Worm (Caenorhabditis elegans): ENCODE results near the gene E04F6.9.

The E04F6.9 gene

DNA sequence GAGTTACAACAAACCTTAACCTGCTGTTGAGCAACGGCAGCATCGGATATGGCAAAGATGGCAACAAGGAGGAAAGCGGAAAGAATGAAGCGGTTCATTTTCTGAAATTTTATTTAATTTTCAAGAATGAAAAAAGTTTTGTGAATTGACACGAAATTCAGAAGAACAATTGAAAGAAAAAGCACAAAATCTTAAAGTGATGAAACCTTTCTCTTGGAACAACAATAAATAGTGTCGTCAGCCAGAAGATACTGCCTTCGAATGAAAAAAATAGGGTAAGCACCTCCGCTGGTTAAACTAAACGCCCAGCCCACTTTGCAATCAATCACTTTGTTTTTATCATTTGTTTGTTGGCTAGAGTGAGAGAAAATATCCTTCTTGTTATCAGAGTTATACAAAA, at the start of gene E04F6.9:
Gene E04F6.9 (minus strand): TSS at position 101 of the 400 bp plus-strand sequence.
- TF ChIP-seq dao-5 (tag; optimal IDR thresholded peaks at IDR 0.05) (no peak), W03F9.2 (tag; optimal IDR thresholded peaks at IDR 0.05) (no peak), him-1 (tag; optimal IDR thresholded peaks at IDR 0.05) (no peak)

DNA sequence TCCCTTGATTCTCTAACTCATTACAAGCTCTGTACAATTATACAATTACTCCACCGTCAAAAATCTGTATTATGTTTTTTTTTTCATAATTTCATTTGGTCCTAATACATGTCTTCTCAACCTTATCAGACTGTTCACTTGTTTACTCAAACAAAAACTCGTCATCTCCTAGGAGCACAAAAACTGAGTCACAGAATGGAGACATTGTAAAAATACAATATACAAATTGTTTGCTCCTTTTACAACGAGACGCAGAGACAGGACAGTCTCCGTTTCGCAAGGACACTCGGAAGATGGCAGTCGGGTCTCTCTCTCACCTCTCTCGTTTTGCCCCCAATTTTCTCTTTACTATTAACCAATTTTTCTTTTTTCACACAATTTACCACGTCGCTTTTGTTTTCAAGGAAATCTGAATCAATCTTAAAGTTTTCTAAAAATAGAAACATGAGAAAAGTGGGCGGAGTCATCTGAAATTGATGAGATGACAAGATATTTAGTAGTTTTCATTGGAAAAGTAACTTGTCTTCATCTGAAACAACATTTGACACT, 43.7 kb upstream of the E04F6.9 start, which contains the start of gene F32A5.8:
Gene F32A5.8 (plus strand): TSS at position 499 of the 549 bp plus-strand sequence.
- no peak for TF ChIP-seq dao-5 (tag; optimal IDR thresholded peaks at IDR 0.05)
- no peak for TF ChIP-seq him-1 (tag; optimal IDR thresholded peaks at IDR 0.05)
- no peak for TF ChIP-seq W03F9.2 (tag; optimal IDR thresholded peaks at IDR 0.05)

ce11 chrII:7253073-7253472, 41.1 kb upstream of the E04F6.9 start, which contains the start of gene lsm-4:
Gene lsm-4 (minus strand): TSS chrII:7253163.
- TF ChIP-seq W03F9.2 (tag; optimal IDR thresholded peaks at IDR 0.05) = no peak
- no peak for TF ChIP-seq him-1 (tag; optimal IDR thresholded peaks at IDR 0.05)
- TF ChIP-seq dao-5 (tag; optimal IDR thresholded peaks at IDR 0.05) = no peak

ce11 chrII:7251978-7252377, 40.0 kb upstream of the E04F6.9 start, which contains the start of the genes prx-13 and ada-2:
Gene prx-13 (minus strand): TSS chrII:7252015.
Gene ada-2 (plus strand): TSS chrII:7252259.
- TF ChIP-seq dao-5 (tag; optimal IDR thresholded peaks at IDR 0.05) = no peak
- no peak for TF ChIP-seq W03F9.2 (tag; optimal IDR thresholded peaks at IDR 0.05)
- TF ChIP-seq him-1 (tag; optimal IDR thresholded peaks at IDR 0.05) = no peak

- TF ChIP-seq dao-5 (tag; optimal IDR thresholded peaks at IDR 0.05) = no peak
- TF ChIP-seq him-1 (tag; optimal IDR thresholded peaks at IDR 0.05) = no peak
- no peak for TF ChIP-seq W03F9.2 (tag; optimal IDR thresholded peaks at IDR 0.05)
These were observed 33.6 kb upstream of the E04F6.9 start, which contains the start of gene skpo-3 for ce11 chrII:7245576-7245975. Gene skpo-3 (plus strand): TSS chrII:7245876.

ce11 chrII:7242754-7243153, 30.8 kb upstream of the E04F6.9 start:
- no peak for TF ChIP-seq him-1 (tag; optimal IDR thresholded peaks at IDR 0.05)

DNA sequence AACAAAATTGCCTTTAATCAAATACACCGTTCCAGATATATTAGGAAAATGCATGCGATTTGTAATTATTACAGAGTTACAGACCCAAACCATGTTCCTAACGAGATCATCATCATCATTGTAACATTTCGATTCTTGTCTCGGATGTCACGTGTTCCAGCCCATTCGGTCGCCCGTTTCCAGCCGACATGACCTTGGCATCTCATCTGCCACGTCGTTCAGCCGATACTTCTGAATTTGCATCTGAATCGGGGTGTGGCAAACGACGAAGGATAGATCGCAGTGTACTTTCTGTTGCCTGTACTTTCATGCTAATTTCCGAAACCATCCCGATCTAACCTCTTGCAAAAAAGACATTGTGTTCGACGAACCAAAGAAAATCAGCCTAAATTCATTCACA, 27.7 kb upstream of the E04F6.9 start:
- TF ChIP-seq W03F9.2 (tag; optimal IDR thresholded peaks at IDR 0.05) (no peak), dao-5 (tag; optimal IDR thresholded peaks at IDR 0.05) (no peak), him-1 (tag; optimal IDR thresholded peaks at IDR 0.05) (no peak)

DNA sequence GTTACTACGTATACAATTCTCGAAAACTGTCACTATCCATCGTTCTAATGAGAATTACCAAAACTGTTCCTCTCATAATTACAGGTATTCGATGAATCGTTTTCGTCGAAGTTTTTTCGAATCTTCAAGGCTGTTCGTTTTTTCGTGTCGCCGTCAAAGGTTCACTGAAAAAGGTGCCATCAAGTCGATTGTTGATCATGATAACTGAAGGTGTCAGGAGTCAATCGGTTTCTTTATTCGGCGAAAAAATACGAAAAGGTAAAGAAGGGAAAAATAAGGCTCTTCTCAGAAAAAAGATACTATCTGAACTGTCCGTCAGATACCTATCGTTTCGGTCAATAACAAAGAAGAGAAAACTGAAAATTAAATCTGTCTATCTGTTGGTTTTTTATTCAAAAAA, 26.8 kb upstream of the E04F6.9 start:
- TF ChIP-seq him-1 (tag; optimal IDR thresholded peaks at IDR 0.05) (no peak), dao-5 (tag; optimal IDR thresholded peaks at IDR 0.05) (no peak)

ce11 chrII:7238248-7238647, 26.3 kb upstream of the E04F6.9 start, which contains the start of gene aqp-1:
Gene aqp-1 (minus strand): TSS chrII:7238349.
- no peak for TF ChIP-seq W03F9.2 (tag; optimal IDR thresholded peaks at IDR 0.05)
- no peak for TF ChIP-seq dao-5 (tag; optimal IDR thresholded peaks at IDR 0.05)
- TF ChIP-seq him-1 (tag; optimal IDR thresholded peaks at IDR 0.05) = no peak

ce11 chrII:7236937-7237336, 25.0 kb upstream of the E04F6.9 start:
- TF ChIP-seq dao-5 (tag; optimal IDR thresholded peaks at IDR 0.05) (no peak), W03F9.2 (tag; optimal IDR thresholded peaks at IDR 0.05) (no peak), him-1 (tag; optimal IDR thresholded peaks at IDR 0.05) (no peak)

DNA sequence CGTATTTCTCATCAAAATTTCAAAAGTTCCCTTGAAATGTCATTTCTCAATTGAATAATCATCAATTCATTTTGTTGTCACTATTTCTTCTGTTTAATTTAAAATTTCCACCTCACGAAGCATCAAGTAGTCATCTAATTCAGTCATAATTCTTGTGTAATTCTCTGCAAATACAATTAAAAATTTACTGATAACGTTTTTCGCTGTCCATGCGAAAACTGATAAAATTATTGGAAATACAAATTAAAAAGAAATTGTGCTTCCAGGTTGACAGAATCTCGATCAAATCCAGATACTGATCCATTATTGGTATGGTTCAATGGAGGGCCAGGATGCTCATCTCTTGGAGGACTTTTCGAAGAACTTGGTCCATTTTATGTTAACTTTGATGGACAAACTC, 21.3 kb upstream of the E04F6.9 start:
- TF ChIP-seq W03F9.2 (tag; optimal IDR thresholded peaks at IDR 0.05) (no peak), him-1 (tag; optimal IDR thresholded peaks at IDR 0.05) (no peak), dao-5 (tag; optimal IDR thresholded peaks at IDR 0.05) (no peak)

- TF ChIP-seq W03F9.2 (tag; optimal IDR thresholded peaks at IDR 0.05) (no peak), him-1 (tag; optimal IDR thresholded peaks at IDR 0.05) (no peak), dao-5 (tag; optimal IDR thresholded peaks at IDR 0.05) (no peak)
These were observed 20.6 kb upstream of the E04F6.9 start, which contains the start of gene ctsa-3.1 for ce11 chrII:7232517-7232916. Gene ctsa-3.1 (plus strand): TSS chrII:7232853.

DNA sequence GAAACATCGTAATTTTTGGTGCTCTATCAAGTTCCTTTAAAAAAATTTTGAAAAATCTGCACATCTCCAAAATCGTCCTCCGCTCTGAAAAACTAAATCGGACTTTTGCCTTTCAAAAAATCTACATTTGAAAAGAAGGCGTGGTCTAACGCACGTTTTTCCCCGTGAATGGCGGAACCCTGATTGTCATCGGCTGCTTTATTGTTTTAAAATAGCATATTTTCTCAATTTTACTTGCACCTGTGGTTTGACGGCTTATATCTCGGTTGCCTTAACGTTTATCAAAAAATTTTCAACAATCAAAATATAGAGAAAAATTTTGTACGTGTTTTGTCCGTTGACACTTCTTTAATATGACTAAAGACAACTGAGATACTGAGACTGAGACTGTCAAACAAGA, 20.0 kb upstream of the E04F6.9 start:
- TF ChIP-seq W03F9.2 (tag; optimal IDR thresholded peaks at IDR 0.05) (no peak), dao-5 (tag; optimal IDR thresholded peaks at IDR 0.05) (no peak), him-1 (tag; optimal IDR thresholded peaks at IDR 0.05) (no peak)

DNA sequence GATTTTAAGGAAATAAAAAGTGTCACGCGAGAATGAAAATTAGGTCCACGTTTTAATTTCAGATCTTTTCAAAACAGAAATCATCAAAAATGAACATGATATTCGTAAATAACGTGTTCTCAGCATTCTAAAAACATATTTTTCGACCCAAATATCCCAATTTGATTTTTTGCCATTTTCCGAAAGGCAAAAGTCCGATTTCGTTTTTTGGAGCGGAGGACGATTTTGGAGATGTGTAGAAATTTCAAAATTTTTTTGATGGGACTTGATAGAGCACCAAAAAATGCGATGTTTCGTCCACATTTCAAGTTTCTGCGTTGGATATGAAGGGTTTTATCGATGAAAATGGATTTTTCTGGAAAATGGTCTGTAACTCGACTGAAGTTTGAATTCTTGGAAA, 18.7 kb upstream of the E04F6.9 start:
- TF ChIP-seq dao-5 (tag; optimal IDR thresholded peaks at IDR 0.05) (no peak), him-1 (tag; optimal IDR thresholded peaks at IDR 0.05) (no peak), W03F9.2 (tag; optimal IDR thresholded peaks at IDR 0.05) (no peak)

DNA sequence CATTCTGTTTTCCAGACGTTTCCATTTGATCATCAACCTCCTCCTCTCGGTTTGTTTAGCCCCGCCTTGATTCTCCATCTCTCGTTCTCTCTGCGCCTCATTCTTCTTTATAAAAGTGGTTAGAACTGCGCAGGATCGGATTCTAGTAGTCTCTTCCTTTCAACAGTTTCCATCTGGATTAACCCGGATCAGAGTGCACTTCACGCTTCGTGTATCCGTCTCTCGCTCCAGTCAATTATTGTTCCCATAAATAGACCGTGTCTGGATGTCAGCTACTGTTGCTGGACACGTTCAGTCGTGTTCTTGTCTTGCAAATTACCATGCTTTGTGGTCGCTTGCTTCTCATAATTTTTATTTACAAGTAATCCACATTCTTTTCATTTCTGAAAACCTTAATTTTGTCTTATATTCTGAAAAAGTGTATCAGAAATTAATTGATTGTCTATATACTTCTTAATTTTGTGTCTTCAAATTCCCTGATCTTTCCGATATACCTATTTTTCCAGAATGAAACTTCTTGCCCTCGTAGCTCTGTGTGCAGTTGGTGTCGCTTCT, 16.8 kb upstream of the E04F6.9 start, which contains the start of gene F32A5.4:
Gene F32A5.4 (plus strand): TSS at position 505 of the 555 bp plus-strand sequence.
- no peak for TF ChIP-seq dao-5 (tag; optimal IDR thresholded peaks at IDR 0.05)
- TF ChIP-seq W03F9.2 (tag; optimal IDR thresholded peaks at IDR 0.05) = no peak
- TF ChIP-seq him-1 (tag; optimal IDR thresholded peaks at IDR 0.05) = no peak
